Fruit fly (Drosophila melanogaster) whole organism, embryonic: ENCODE data around the gene Mlp84B.

Experiments
- Bdp1 ChIP-seq: fragments of 200-800 bp; sonication (Bioruptor generic); optimal IDR thresholded peaks from 3 replicates; lab custom pipeline; 2016; ENCODE audit warnings: missing biosample characterization, missing genetic modification characterization
- CG10654 ChIP-seq: fragments of 200-800 bp; sonication (Bioruptor generic); optimal IDR thresholded peaks from 2 replicates; lab custom pipeline; 2016; ENCODE audit warnings: missing biosample characterization, missing genetic modification characterization
- CG18764 ChIP-seq: fragments of 200-800 bp; sonication (Bioruptor generic); optimal IDR thresholded peaks from 3 replicates; lab custom pipeline; 2016; ENCODE audit warnings: missing biosample characterization, missing genetic modification characterization
- CG2129 ChIP-seq: fragments of 200-800 bp; sonication (Bioruptor generic); IDR thresholded peaks from 2 replicates; pipeline ENCODE4 v1.3.6; 2022; ENCODE audit warnings: missing biosample characterization, missing genetic modification characterization; ENCODE audit not compliant: partially characterized antibody
- CG2712 ChIP-seq: fragments of 200-800 bp; optimal IDR thresholded peaks from 3 replicates; lab custom pipeline; 2019; ENCODE audit warnings: missing biosample characterization, mild to moderate bottlenecking, missing genetic modification characterization, moderate library complexity
- CG2875 ChIP-seq: fragments of 200-800 bp; sonication (Bioruptor generic); optimal IDR thresholded peaks from 2 replicates; lab custom pipeline; 2017; ENCODE audit warnings: missing biosample characterization, mild to moderate bottlenecking, missing genetic modification characterization, missing genetic modification reagents
- CG30020 ChIP-seq: fragments of 200-800 bp; optimal IDR thresholded peaks from 2 replicates; lab custom pipeline; 2019; ENCODE audit warnings: missing biosample characterization, mild to moderate bottlenecking, missing genetic modification characterization, moderate library complexity
- CG32767 ChIP-seq: fragments of 200-800 bp; sonication (Bioruptor generic); IDR thresholded peaks from 2 replicates; pipeline ENCODE4 v1.3.6; 2022; ENCODE audit warnings: missing biosample characterization, missing genetic modification characterization
- CG33557 ChIP-seq: fragments of 200-800 bp; sonication (Bioruptor generic); optimal IDR thresholded peaks from 2 replicates; lab custom pipeline; 2019; ENCODE audit warnings: missing biosample characterization, mild to moderate bottlenecking, missing genetic modification characterization, moderate library complexity
- CG3726 ChIP-seq: fragments of 200-800 bp; sonication (Bioruptor generic); IDR thresholded peaks from 3 replicates; pipeline ENCODE4, ENCODE4 v1.3.6; 2022; ENCODE audit warnings: missing biosample characterization, missing genetic modification characterization
- CG4328 ChIP-seq: fragments of 200-800 bp; sonication (Bioruptor generic); optimal IDR thresholded peaks from 3 replicates; lab custom pipeline; 2017; ENCODE audit warnings: missing biosample characterization, missing genetic modification reagents, missing genetic modification characterization
- CG6654 ChIP-seq: fragments of 200-800 bp; sonication (Bioruptor generic); optimal IDR thresholded peaks from 2 replicates; lab custom pipeline; 2017; ENCODE audit warnings: missing biosample characterization, mild to moderate bottlenecking, missing genetic modification characterization
- CG8359 ChIP-seq: fragments of 200-800 bp; sonication (Bioruptor generic); optimal IDR thresholded peaks from 2 replicates; lab custom pipeline; 2017; ENCODE audit warnings: missing biosample characterization, mild to moderate bottlenecking, missing genetic modification characterization, borderline replicate concordance
- CG8478 ChIP-seq: fragments of >200 bp; optimal IDR thresholded peaks from 2 replicates; lab custom pipeline; 2018
- Chrac-16 ChIP-seq: fragments of 200-800 bp; sonication (Bioruptor generic); optimal IDR thresholded peaks from 3 replicates; lab custom pipeline; 2016; ENCODE audit warnings: missing biosample characterization, missing genetic modification characterization
- Dip3 ChIP-seq: fragments of 200-800 bp; sonication (Bioruptor generic); optimal IDR thresholded peaks from 3 replicates; lab custom pipeline; 2016; ENCODE audit warnings: missing biosample characterization, missing genetic modification characterization
- Fer2 ChIP-seq: fragments of 200-800 bp; sonication (Bioruptor generic); optimal IDR thresholded peaks from 2 replicates; lab custom pipeline; 2018; ENCODE audit warnings: missing biosample characterization, mild to moderate bottlenecking, missing genetic modification characterization, moderate library complexity
- HLH3B ChIP-seq: fragments of 200-800 bp; sonication (Bioruptor generic); IDR thresholded peaks from 2 replicates; pipeline ENCODE4 v1.3.6; 2022; ENCODE audit warnings: missing biosample characterization, missing genetic modification characterization
- HLH4C ChIP-seq: fragments of 200-800 bp; sonication (Bioruptor generic); IDR thresholded peaks from 3 replicates; pipeline ENCODE4 v1.3.6; 2022; ENCODE audit warnings: missing biosample characterization, missing genetic modification characterization; ENCODE audit not compliant: partially characterized antibody
- Hand ChIP-seq: fragments of 200-800 bp; sonication (Bioruptor generic); optimal IDR thresholded peaks from 2 replicates; lab custom pipeline; 2017; ENCODE audit warnings: mild to moderate bottlenecking, missing biosample characterization, missing genetic modification reagents, missing genetic modification characterization
- Med ChIP-seq: fragments of 200-800 bp; sonication (Bioruptor generic); peaks from one replicate; lab custom pipeline; 2016; ENCODE audit warnings: missing biosample characterization, missing genetic modification characterization, mild to moderate bottlenecking, inconsistent platforms, moderate library complexity
- Meics ChIP-seq: fragments of 200-800 bp; sonication (Bioruptor generic); optimal IDR thresholded peaks from 2 replicates; lab custom pipeline; 2017; ENCODE audit warnings: missing biosample characterization, mild to moderate bottlenecking, missing genetic modification characterization
- Myb ChIP-seq: fragments of 200-800 bp; sonication (Bioruptor generic); optimal IDR thresholded peaks from 2 replicates; lab custom pipeline; 2016; ENCODE audit warnings: missing biosample characterization, missing genetic modification characterization
- Side ChIP-seq: fragments of 200-800 bp; sonication (Bioruptor generic); optimal IDR thresholded peaks from 2 replicates; lab custom pipeline; 2016; ENCODE audit warnings: missing biosample characterization, missing genetic modification characterization
- abd-A ChIP-seq: fragments of 200-800 bp; sonication (Bioruptor generic); optimal IDR thresholded peaks from 3 replicates; lab custom pipeline; 2019; ENCODE audit warnings: missing biosample characterization, mild to moderate bottlenecking, missing genetic modification characterization, moderate library complexity
- chif ChIP-seq, 2 experiments: fragments of 200-800 bp; sonication (Bioruptor generic); optimal IDR thresholded peaks; 3 replicates each; lab custom pipeline; 2016; ENCODE audit warnings: missing biosample characterization in 2 of 2, missing genetic modification characterization in 2 of 2
- chn ChIP-seq: fragments of 200-800 bp; sonication (Bioruptor generic); optimal IDR thresholded peaks from 2 replicates; lab custom pipeline; 2016; ENCODE audit warnings: missing biosample characterization, missing genetic modification characterization
- crol ChIP-seq: fragments of 200-800 bp; sonication (Bioruptor generic); IDR thresholded peaks from 2 replicates; pipeline ENCODE4 v1.3.6; 2022; ENCODE audit warnings: missing biosample characterization, missing genetic modification characterization
- fd3F ChIP-seq: fragments of 200-800 bp; sonication (Bioruptor generic); optimal IDR thresholded peaks from 2 replicates; lab custom pipeline; 2018; ENCODE audit warnings: missing biosample characterization, mild to moderate bottlenecking, missing genetic modification characterization, moderate library complexity
- gsb-n ChIP-seq: fragments of 200-800 bp; sonication (Bioruptor generic); optimal IDR thresholded peaks from 3 replicates; lab custom pipeline; 2018; ENCODE audit warnings: missing biosample characterization, mild to moderate bottlenecking, missing genetic modification characterization
- ham ChIP-seq: fragments of 200-800 bp; sonication (Bioruptor generic); IDR thresholded peaks from 2 replicates; pipeline ENCODE4 v1.3.6; 2022; ENCODE audit warnings: missing biosample characterization, missing genetic modification characterization
- ken ChIP-seq: fragments of 200-800 bp; sonication (Bioruptor generic); IDR thresholded peaks from 3 replicates; pipeline ENCODE4 v1.3.6; 2022; ENCODE audit warnings: missing biosample characterization, missing genetic modification characterization
- kni ChIP-seq: fragments of 200-800 bp; sonication (Bioruptor generic); optimal IDR thresholded peaks from 3 replicates; lab custom pipeline; 2017; ENCODE audit warnings: mild to moderate bottlenecking, missing biosample characterization, missing genetic modification reagents, missing genetic modification characterization
- lab ChIP-seq: fragments of 200-800 bp; sonication (Bioruptor generic); optimal IDR thresholded peaks from 3 replicates; lab custom pipeline; 2017; ENCODE audit warnings: missing biosample characterization, missing genetic modification characterization, mild to moderate bottlenecking, moderate library complexity, missing genetic modification reagents
- lmd ChIP-seq: fragments of 200-800 bp; sonication (Bioruptor generic); IDR thresholded peaks from 2 replicates; pipeline ENCODE4 v1.3.6; 2022; ENCODE audit warnings: missing biosample characterization, missing genetic modification characterization
- oc ChIP-seq: fragments of 200-800 bp; sonication (Bioruptor generic); optimal IDR thresholded peaks from 2 replicates; lab custom pipeline; 2018; ENCODE audit warnings: missing biosample characterization, mild to moderate bottlenecking, missing genetic modification characterization, moderate library complexity
- onecut ChIP-seq: fragments of 200-800 bp; sonication (Bioruptor generic); IDR thresholded peaks from 2 replicates; pipeline ENCODE4 v1.3.6; 2022; ENCODE audit warnings: missing biosample characterization, missing genetic modification characterization
- pb ChIP-seq: fragments of 200-800 bp; sonication (Bioruptor generic); optimal IDR thresholded peaks from 3 replicates; lab custom pipeline; 2016; ENCODE audit warnings: missing biosample characterization, missing genetic modification characterization
- pho ChIP-seq: fragments of 200-800 bp; sonication (Bioruptor generic); optimal IDR thresholded peaks from 2 replicates; lab custom pipeline; 2016; ENCODE audit warnings: missing biosample characterization, missing genetic modification characterization
- sens ChIP-seq: fragments of 200-800 bp; sonication (Bioruptor generic); peaks from one replicate; lab custom pipeline; 2016; ENCODE audit warnings: missing biosample characterization, missing genetic modification characterization
- seq ChIP-seq: fragments of 200-800 bp; sonication (Bioruptor generic); IDR thresholded peaks from 2 replicates; pipeline ENCODE4 v1.3.6; 2022; ENCODE audit warnings: missing biosample characterization, missing genetic modification characterization
- so ChIP-seq: fragments of 200-800 bp; sonication (Bioruptor generic); IDR thresholded peaks from 3 replicates; pipeline ENCODE4 v1.3.6; 2022; ENCODE audit warnings: missing biosample characterization, missing genetic modification characterization
- sob ChIP-seq: fragments of 200-800 bp; sonication (Bioruptor generic); IDR thresholded peaks from 2 replicates; pipeline ENCODE4 v1.3.6; 2022; ENCODE audit warnings: missing biosample characterization, missing genetic modification characterization
- sr ChIP-seq: fragments of 200-800 bp; sonication (Bioruptor generic); IDR thresholded peaks from 3 replicates; pipeline ENCODE4 v1.3.6; 2022; ENCODE audit warnings: missing biosample characterization, missing genetic modification characterization
- tll ChIP-seq, 2 experiments: fragments of 200-800 bp in 1 of 2; fragments of >200 bp in 1 of 2; sonication (Bioruptor generic) in 1 of 2; optimal IDR thresholded peaks; 2 replicates each; lab custom pipeline; 2017 to 2019; ENCODE audit warnings: missing biosample characterization in 2 of 2, missing genetic modification characterization in 2 of 2, mild to moderate bottlenecking in 1 of 2, moderate library complexity in 1 of 2
- toy ChIP-seq: fragments of 200-800 bp; sonication (Bioruptor generic); IDR thresholded peaks from 2 replicates; pipeline ENCODE4 v1.3.6; 2022; ENCODE audit warnings: missing biosample characterization, missing genetic modification characterization
- ttk ChIP-seq: fragments of 200-800 bp; sonication (Bioruptor generic); IDR thresholded peaks from 2 replicates; pipeline ENCODE4 v2.1.2; 2022; ENCODE audit warnings: missing biosample characterization, missing genetic modification characterization
- tx ChIP-seq: fragments of 200-800 bp; sonication (Bioruptor generic); optimal IDR thresholded peaks from 2 replicates; lab custom pipeline; 2016; ENCODE audit warnings: missing biosample characterization, missing genetic modification characterization
- vvl ChIP-seq: fragments of 200-800 bp; sonication (Bioruptor generic); IDR thresholded peaks from 2 replicates; pipeline ENCODE4 v1.3.6; 2022; ENCODE audit warnings: missing biosample characterization, missing genetic modification characterization
- yki ChIP-seq: fragments of >200 bp; optimal IDR thresholded peaks from 3 replicates; lab custom pipeline; 2018

Mlp84B gene

dm6 chr3R:7123699-7124098, 6.2 kb upstream of the Mlp84B start (continued):
- TF ChIP-seq lmd: no peak
- no peak for TF ChIP-seq chif (GFP tag; optimal IDR thresholded peaks at IDR 0.05; lab: Kevin White, UChicago)
- TF ChIP-seq CG6654 (GFP tag; lab: Kevin White, UChicago): no peak
- TF ChIP-seq Chrac-16 (GFP tag; lab: Kevin White, UChicago): no peak
- TF ChIP-seq CG30020 (tag; lab: Kevin White, UChicago): no peak
- TF ChIP-seq Side (GFP tag; lab: Kevin White, UChicago): no peak
- TF ChIP-seq toy: no peak
- TF ChIP-seq CG2129 (GFP tag; lab: Robert Waterston, UW): no peak
- TF ChIP-seq sr (GFP tag; lab: Robert Waterston, UW): peak; percentile 84
- TF ChIP-seq CG8359 (GFP tag; lab: Kevin White, UChicago): no peak
- TF ChIP-seq Hand (GFP tag; lab: Kevin White, UChicago): no peak
- 0 out of 3 replicates have a peak, but pooled peaks have one; percentile 3 for TF ChIP-seq so (GFP tag; lab: Robert Waterston, UW)
- TF ChIP-seq pho (GFP tag; lab: Kevin White, UChicago): no peak
- no peak for TF ChIP-seq Bdp1
- TF ChIP-seq CG3726 (GFP tag; lab: Robert Waterston, UW): no peak
- no peak for TF ChIP-seq sob
- no peak for TF ChIP-seq CG2712 (tag; lab: Kevin White, UChicago)
- no peak for TF ChIP-seq Dip3 (GFP tag; lab: Kevin White, UChicago)
- TF ChIP-seq ham (GFP tag; lab: Robert Waterston, UW): no peak
- TF ChIP-seq HLH3B (GFP tag; lab: Robert Waterston, UW): no peak
- no peak for TF ChIP-seq Meics (GFP tag; lab: Kevin White, UChicago)
- no peak for TF ChIP-seq CG10654 (GFP tag; lab: Kevin White, UChicago)
- TF ChIP-seq oc (tag; lab: Kevin White, UChicago): no peak
- no peak for TF ChIP-seq lab (GFP tag; lab: Kevin White, UChicago)
- TF ChIP-seq tll (GFP tag; optimal IDR thresholded peaks at IDR 0.05; lab: Kevin White, UChicago): no peak
- no peak for TF ChIP-seq chn
- TF ChIP-seq Myb (GFP tag; lab: Kevin White, UChicago): no peak
- no peak for TF ChIP-seq vvl
- peak; percentile 33; the same call in 1 of the 2 replicates for TF ChIP-seq crol (GFP tag; lab: Robert Waterston, UW)
- TF ChIP-seq CG8478 (lab: Kevin White, UChicago): peak; percentile 94
- TF ChIP-seq Fer2 (tag; lab: Kevin White, UChicago): no peak
- no peak for TF ChIP-seq fd3F (GFP tag; lab: Kevin White, UChicago)
- no peak for TF ChIP-seq CG2875 (GFP tag; lab: Kevin White, UChicago)
- no peak for TF ChIP-seq CG33557
- no peak for TF ChIP-seq tx

DNA sequence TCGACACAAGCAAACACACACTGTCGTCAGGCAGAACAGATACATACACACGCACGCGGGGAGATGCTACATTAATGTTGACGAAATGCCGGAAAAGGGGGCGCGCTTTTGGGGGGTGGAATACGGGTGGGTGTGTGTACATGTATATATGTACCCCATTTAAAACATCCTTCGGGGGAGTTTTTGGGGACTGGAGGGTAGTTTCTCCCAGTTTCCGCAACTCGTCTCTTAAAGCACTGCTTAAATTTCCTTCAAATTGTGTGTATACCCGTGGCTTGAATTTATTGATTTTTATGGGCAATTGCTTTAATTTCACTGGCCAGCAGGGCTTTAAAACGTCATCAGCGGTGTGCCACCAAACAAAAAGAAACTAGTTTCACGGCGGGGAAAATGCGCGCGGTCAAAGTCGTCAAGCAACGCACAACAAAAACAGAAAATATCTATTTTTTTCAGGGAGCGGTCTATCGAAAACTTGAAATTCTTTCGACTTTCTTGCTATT, 5.6 kb upstream of the Mlp84B start:
- TF ChIP-seq kni (GFP tag; lab: Kevin White, UChicago) (peak; percentile 85), gsb-n (no peak), CG32767 (GFP tag; lab: Robert Waterston, UW) (peak; percentile 74; the same call in 1 of the 2 replicates), ttk (GFP tag; lab: Robert Waterston, UW) (peak; percentile 36; the same call in 1 of the 2 replicates), CG18764 (GFP tag; lab: Kevin White, UChicago) (no peak), seq (0 out of 2 replicates have a peak, but pooled peaks have one; percentile 12), pho (GFP tag; lab: Kevin White, UChicago) (no peak), crol (GFP tag; lab: Robert Waterston, UW) (peak; percentile 63), CG2875 (GFP tag; lab: Kevin White, UChicago) (no peak), pb (GFP tag; lab: Kevin White, UChicago) (no peak), CG4328 (no peak), ken (no peak), abd-A (tag; lab: Kevin White, UChicago) (peak; percentile 4), yki (no peak), HLH4C (peak; percentile 10; the same call in 1 of the 3 replicates), sens (GFP tag; lab: Kevin White, UChicago) (no peak), Med (peak; percentile 51), onecut (GFP tag; lab: Robert Waterston, UW) (peak; percentile 97)
